Worm (Caenorhabditis elegans): Measurements from ENCODE around the gene atf-6.

Gene atf-6

ce11 chrX:12516482-12516826 lies 35.7 kb downstream of the atf-6 start:
- TF ChIP-seq nhr-11 (tag; optimal IDR thresholded peaks at IDR 0.05): no peak
- TF ChIP-seq C34F6.9 (tag; optimal IDR thresholded peaks at IDR 0.05): peak; percentile 1
- TF ChIP-seq ceh-82 (tag; optimal IDR thresholded peaks at IDR 0.05): no peak
- no peak for TF ChIP-seq gmeb-1 (tag; optimal IDR thresholded peaks at IDR 0.05)
- TF ChIP-seq unc-55 (GFP tag; optimal IDR thresholded peaks at IDR 0.05): no peak
- peak; percentile 51 for TF ChIP-seq nhr-21 (tag; optimal IDR thresholded peaks at IDR 0.05)
- TF ChIP-seq nhr-237 (tag; optimal IDR thresholded peaks at IDR 0.05): no peak
- TF ChIP-seq crh-2 (tag; optimal IDR thresholded peaks at IDR 0.05): peak; percentile 26

ce11 chrX:12517307-12517706 lies 36.6 kb downstream of the atf-6 start:
- no peak for TF ChIP-seq ceh-82 (tag; optimal IDR thresholded peaks at IDR 0.05)
- peak; percentile 34 for TF ChIP-seq sem-4 (tag; optimal IDR thresholded peaks at IDR 0.05)
- TF ChIP-seq crh-2 (tag; optimal IDR thresholded peaks at IDR 0.05): peak; percentile 79
- TF ChIP-seq lin-13 (GFP tag; optimal IDR thresholded peaks at IDR 0.05): peak; percentile 32
- TF ChIP-seq ztf-11 (tag; optimal IDR thresholded peaks at IDR 0.05): no peak
- TF ChIP-seq lsy-2 (tag; optimal IDR thresholded peaks at IDR 0.05): peak in 1 of 2 experiments; percentile 67
- no peak for TF ChIP-seq dmd-4 (tag; optimal IDR thresholded peaks at IDR 0.05)
- peak; percentile 30 for TF ChIP-seq ztf-4 (tag; optimal IDR thresholded peaks at IDR 0.05)
- peak; percentile 75 for TF ChIP-seq nhr-21 (tag; optimal IDR thresholded peaks at IDR 0.05)
- TF ChIP-seq nhr-11 (tag; optimal IDR thresholded peaks at IDR 0.05): no peak
- peak in 1 of 2 experiments; percentile 40 for TF ChIP-seq mdl-1 (tag; optimal IDR thresholded peaks at IDR 0.05)
- TF ChIP-seq F13H6.1 (tag; optimal IDR thresholded peaks at IDR 0.05): peak; percentile 50
- no peak for TF ChIP-seq lin-39 (tag; optimal IDR thresholded peaks at IDR 0.05)
- TF ChIP-seq unc-39 (tag; optimal IDR thresholded peaks at IDR 0.05): no peak
- no peak for TF ChIP-seq R02D3.7 (tag; optimal IDR thresholded peaks at IDR 0.05)
- peak; percentile 53 for TF ChIP-seq unc-55 (GFP tag; optimal IDR thresholded peaks at IDR 0.05)
- peak; percentile 79 for TF ChIP-seq zag-1 (tag; optimal IDR thresholded peaks at IDR 0.05)
- TF ChIP-seq sma-9 (GFP tag; optimal IDR thresholded peaks at IDR 0.05): peak; percentile 87
- no peak for TF ChIP-seq sma-9 (tag; optimal IDR thresholded peaks at IDR 0.05)
- TF ChIP-seq C34F6.9 (tag; optimal IDR thresholded peaks at IDR 0.05): peak; percentile 66
- peak; percentile 87 for TF ChIP-seq nhr-129 (tag; optimal IDR thresholded peaks at IDR 0.05)
- TF ChIP-seq ceh-16 (tag; optimal IDR thresholded peaks at IDR 0.05): no peak
- peak; percentile 72 for TF ChIP-seq nhr-25 (tag; optimal IDR thresholded peaks at IDR 0.05)
- TF ChIP-seq sma-3 (GFP tag; optimal IDR thresholded peaks at IDR 0.05): peak; percentile 31
- no peak for TF ChIP-seq aly-2 (tag; optimal IDR thresholded peaks at IDR 0.05)
- TF ChIP-seq nhr-6 (tag; optimal IDR thresholded peaks at IDR 0.05): peak; percentile 24
- no peak for TF ChIP-seq nhr-23 (tag; optimal IDR thresholded peaks at IDR 0.05)
- TF ChIP-seq gmeb-1 (tag; optimal IDR thresholded peaks at IDR 0.05): peak; percentile 32
- peak; percentile 19 for TF ChIP-seq fos-1 (tag; optimal IDR thresholded peaks at IDR 0.05)
- no peak for TF ChIP-seq skn-1 (tag; optimal IDR thresholded peaks at IDR 0.05)
- no peak for TF ChIP-seq elt-1 (tag; optimal IDR thresholded peaks at IDR 0.05)

ce11 chrX:12517886-12518285 lies 37.1 kb downstream of the atf-6 start:
- TF ChIP-seq nhr-129 (tag; optimal IDR thresholded peaks at IDR 0.05): peak; percentile 4
- no peak for TF ChIP-seq mbf-1 (tag; optimal IDR thresholded peaks at IDR 0.05)
- TF ChIP-seq sma-9 (GFP tag; optimal IDR thresholded peaks at IDR 0.05): peak; percentile 41
- TF ChIP-seq sma-9 (tag; optimal IDR thresholded peaks at IDR 0.05): no peak
- TF ChIP-seq mdl-1 (tag; optimal IDR thresholded peaks at IDR 0.05): no peak
- no peak for TF ChIP-seq ztf-11 (tag; optimal IDR thresholded peaks at IDR 0.05)
- peak; percentile 5 for TF ChIP-seq F13H6.1 (tag; optimal IDR thresholded peaks at IDR 0.05)
- no peak for TF ChIP-seq ceh-16 (tag; optimal IDR thresholded peaks at IDR 0.05)
- peak; percentile 30 for TF ChIP-seq egl-27 (tag; optimal IDR thresholded peaks at IDR 0.05)
- TF ChIP-seq lsy-2 (tag; optimal IDR thresholded peaks at IDR 0.05): no peak
- no peak for TF ChIP-seq nhr-237 (tag; optimal IDR thresholded peaks at IDR 0.05)
- TF ChIP-seq peb-1 (tag; optimal IDR thresholded peaks at IDR 0.05): no peak
- TF ChIP-seq snpc-4 (tag; optimal IDR thresholded peaks at IDR 0.05): no peak
- TF ChIP-seq nhr-21 (tag; optimal IDR thresholded peaks at IDR 0.05): peak; percentile 4
- TF ChIP-seq ceh-82 (tag; optimal IDR thresholded peaks at IDR 0.05): no peak

- TF ChIP-seq nhr-77 (tag; optimal IDR thresholded peaks at IDR 0.05) (no peak), fos-1 (tag; optimal IDR thresholded peaks at IDR 0.05) (peak; percentile 50), nhr-11 (tag; optimal IDR thresholded peaks at IDR 0.05) (no peak), dmd-4 (tag; optimal IDR thresholded peaks at IDR 0.05) (no peak), lin-11 (tag; optimal IDR thresholded peaks at IDR 0.05) (no peak), nhr-21 (tag; optimal IDR thresholded peaks at IDR 0.05) (peak; percentile 14), nhr-129 (tag; optimal IDR thresholded peaks at IDR 0.05) (no peak), gmeb-1 (tag; optimal IDR thresholded peaks at IDR 0.05) (peak; percentile 26), crh-2 (tag; optimal IDR thresholded peaks at IDR 0.05) (peak; percentile 32), nhr-237 (tag; optimal IDR thresholded peaks at IDR 0.05) (no peak), nhr-12 (tag; optimal IDR thresholded peaks at IDR 0.05) (no peak), ceh-16 (tag; optimal IDR thresholded peaks at IDR 0.05) (no peak), sma-9 (GFP tag; optimal IDR thresholded peaks at IDR 0.05) (peak; percentile 89), sma-9 (tag; optimal IDR thresholded peaks at IDR 0.05) (no peak), ceh-82 (tag; optimal IDR thresholded peaks at IDR 0.05) (no peak), nhr-10 (tag; optimal IDR thresholded peaks at IDR 0.05) (no peak)
These were observed 37.7 kb downstream of the atf-6 start for ce11 chrX:12518469-12518868.
